Fruit fly (Drosophila melanogaster) whole organism, prepupa: ENCODE data around the gene Nse4.

Experiments
- CG11762 ChIP-seq: fragments of 200-800 bp; sonication (Bioruptor generic); optimal IDR thresholded peaks from 3 replicates; lab custom pipeline; 2016; ENCODE audit warnings: missing biosample characterization, missing genetic modification characterization; ENCODE audit not compliant: insufficient read depth
- CG11902 ChIP-seq: fragments of 200-800 bp; sonication (Bioruptor generic); optimal IDR thresholded peaks from 3 replicates; lab custom pipeline; 2016; ENCODE audit warnings: missing biosample characterization, missing genetic modification characterization
- Ets21C ChIP-seq: fragments of 200-800 bp; sonication (Bioruptor generic); optimal IDR thresholded peaks from 3 replicates; lab custom pipeline; 2016; ENCODE audit warnings: missing biosample characterization, missing genetic modification characterization
- Gug ChIP-seq: fragments of 200-800 bp; sonication (Bioruptor generic); IDR thresholded peaks from 2 replicates; pipeline ENCODE4 v1.3.6; 2022; ENCODE audit warnings: missing biosample characterization, missing genetic modification characterization
- Lpt ChIP-seq: fragments of 200-800 bp; sonication (Bioruptor generic); optimal IDR thresholded peaks from 3 replicates; lab custom pipeline; 2016; ENCODE audit warnings: missing biosample characterization, missing genetic modification characterization

dm6 chr2L:10405008-10405654, 34.1 kb upstream of the Nse4 start, which contains the start of the genes CG17768, LSm-4 and Ir31a:
- TF ChIP-seq CG11762: no peak
- no peak for TF ChIP-seq Ets21C (GFP tag; lab: Kevin White, UChicago)
- TF ChIP-seq CG11902 (GFP tag; lab: Kevin White, UChicago): no peak
- TF ChIP-seq Lpt (GFP tag; lab: Kevin White, UChicago): no peak
- no peak for TF ChIP-seq Gug (GFP tag; lab: Robert Waterston, UW)
